Worm (Caenorhabditis elegans): ENCODE measurements around the gene F56F10.1.

Gene F56F10.1

DNA sequence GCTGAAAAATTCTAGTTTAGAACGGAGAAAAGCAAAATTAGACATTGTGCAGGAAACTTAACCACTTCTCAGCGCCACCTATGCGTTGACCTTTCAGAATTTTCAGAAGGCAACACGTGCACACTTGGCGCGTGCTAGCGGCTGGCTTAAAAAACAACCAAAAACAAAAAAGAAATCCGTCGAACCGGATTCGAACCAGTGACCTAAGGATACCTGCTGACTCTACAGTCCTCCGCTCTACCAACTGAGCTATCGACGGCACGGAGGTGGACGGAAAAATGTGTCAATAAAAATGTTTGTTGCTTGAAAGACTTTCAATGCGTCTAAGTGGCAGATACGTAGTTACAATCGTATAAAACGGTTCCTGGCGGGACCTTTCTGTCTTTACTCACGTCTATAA, 7.2 kb upstream of the F56F10.1 start (continued):
- no peak for TF ChIP-seq ceh-32 (tag; optimal IDR thresholded peaks at IDR 0.05; ENCODE audit: poor library complexity)

DNA sequence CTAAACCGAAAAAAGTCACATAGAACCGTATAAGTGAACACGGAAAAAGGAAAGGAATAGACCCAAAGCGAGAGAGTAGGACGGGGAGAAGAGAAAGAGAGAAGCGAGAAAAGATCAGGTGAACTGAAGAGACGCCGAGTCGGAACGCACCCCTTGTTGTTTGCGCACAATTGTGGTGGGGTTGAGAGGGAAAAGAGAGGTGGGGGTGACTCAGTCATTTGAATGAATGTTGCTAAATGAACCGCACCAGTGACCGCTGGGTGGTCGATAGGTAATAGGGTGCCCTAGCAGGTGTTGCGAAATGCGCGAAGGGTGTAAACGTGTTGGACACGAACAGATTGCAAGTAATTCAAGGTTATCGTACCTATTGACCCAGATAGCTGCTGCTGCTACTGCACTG, 1.4 kb upstream of the F56F10.1 start, which contains the start of gene lgl-1:
TSS of gene lgl-1 (minus strand) at position 70 of the 400 bp plus-strand sequence.
- TF ChIP-seq mep-1 (tag; optimal IDR thresholded peaks at IDR 0.05): peak; percentile 45
- no peak for TF ChIP-seq unc-39 (tag; optimal IDR thresholded peaks at IDR 0.05)
- peak; percentile 39 for TF ChIP-seq hlh-11 (tag; optimal IDR thresholded peaks at IDR 0.05)
- no peak for TF ChIP-seq nhr-25 (tag; optimal IDR thresholded peaks at IDR 0.05; ENCODE audit: borderline replicate concordance, insufficient read depth)
- TF ChIP-seq nhr-28 (tag; optimal IDR thresholded peaks at IDR 0.05): peak; percentile 52
- TF ChIP-seq ztf-11 (tag; optimal IDR thresholded peaks at IDR 0.05): no peak
- TF ChIP-seq nhr-6 (tag; optimal IDR thresholded peaks at IDR 0.05): peak; percentile 68
- no peak for TF ChIP-seq lin-1 (GFP tag; IDR thresholded peaks at IDR 0.05)
- no peak for TF ChIP-seq skn-1 (tag; optimal IDR thresholded peaks at IDR 0.05)
- peak; percentile 47 for TF ChIP-seq hlh-30 (tag; optimal IDR thresholded peaks at IDR 0.05; ENCODE audit: insufficient read depth)
- TF ChIP-seq unc-130 (GFP tag; optimal IDR thresholded peaks at IDR 0.05): no peak
- TF ChIP-seq T26A8.4 (GFP tag; IDR thresholded peaks at IDR 0.05): 0 out of 2 replicates have a peak, but pooled peaks have one; percentile 31
- peak; percentile 58 for TF ChIP-seq aha-1 (tag)
- no peak for TF ChIP-seq D1046.2 (GFP tag; IDR thresholded peaks at IDR 0.05)
- TF ChIP-seq mxl-3 (GFP tag; optimal IDR thresholded peaks at IDR 0.05): peak; percentile 45
- peak; percentile 54 for TF ChIP-seq mes-2 (tag; optimal IDR thresholded peaks at IDR 0.05; ENCODE audit: poor library complexity, severe bottlenecking)
- TF ChIP-seq dmd-6 (GFP tag; IDR thresholded peaks at IDR 0.05): no peak
- TF ChIP-seq fkh-10 (GFP tag; optimal IDR thresholded peaks at IDR 0.05): no peak
- no peak for TF ChIP-seq R02D3.7 (tag; optimal IDR thresholded peaks at IDR 0.05)
- no peak for TF ChIP-seq pha-4 (GFP tag; IDR thresholded peaks at IDR 0.05)
- peak; percentile 23 for TF ChIP-seq pha-4 (tag; optimal IDR thresholded peaks at IDR 0.05)
- no peak for TF ChIP-seq mxl-2 (GFP tag; conservative IDR thresholded peaks at IDR 0.05)
- no peak for TF ChIP-seq Y5F2A.4 (GFP tag; optimal IDR thresholded peaks at IDR 0.05)
- peak; percentile 24 for TF ChIP-seq rbr-2 (tag; optimal IDR thresholded peaks at IDR 0.05)
- TF ChIP-seq tra-1 (GFP tag; IDR thresholded peaks at IDR 0.05): no peak
- peak; percentile 37; the same call in 1 of the 2 replicates for TF ChIP-seq set-16 (GFP tag; IDR thresholded peaks at IDR 0.05)
- TF ChIP-seq dve-1 (tag; optimal IDR thresholded peaks at IDR 0.05; ENCODE audit: insufficient read depth): peak; percentile 33
- TF ChIP-seq daf-16 (GFP tag; optimal IDR thresholded peaks at IDR 0.05): no peak
- TF ChIP-seq daf-16 (tag; optimal IDR thresholded peaks at IDR 0.05): peak; percentile 75
- TF ChIP-seq egl-43 (GFP tag; IDR thresholded peaks at IDR 0.05): peak; percentile 58; the same call in 1 of the 2 replicates
- no peak for TF ChIP-seq F49E8.2 (tag; optimal IDR thresholded peaks at IDR 0.05; ENCODE audit: borderline replicate concordance)
- peak; percentile 72 for TF ChIP-seq hmg-1.1 (GFP tag; IDR thresholded peaks at IDR 0.05)
- TF ChIP-seq egl-27 (tag; optimal IDR thresholded peaks at IDR 0.05): no peak
- no peak for TF ChIP-seq duxl-1 (tag; optimal IDR thresholded peaks at IDR 0.05; ENCODE audit: poor library complexity)
- TF ChIP-seq nhr-111 (GFP tag; optimal IDR thresholded peaks at IDR 0.05): no peak
- TF ChIP-seq spr-1 (tag; optimal IDR thresholded peaks at IDR 0.05): no peak

DNA sequence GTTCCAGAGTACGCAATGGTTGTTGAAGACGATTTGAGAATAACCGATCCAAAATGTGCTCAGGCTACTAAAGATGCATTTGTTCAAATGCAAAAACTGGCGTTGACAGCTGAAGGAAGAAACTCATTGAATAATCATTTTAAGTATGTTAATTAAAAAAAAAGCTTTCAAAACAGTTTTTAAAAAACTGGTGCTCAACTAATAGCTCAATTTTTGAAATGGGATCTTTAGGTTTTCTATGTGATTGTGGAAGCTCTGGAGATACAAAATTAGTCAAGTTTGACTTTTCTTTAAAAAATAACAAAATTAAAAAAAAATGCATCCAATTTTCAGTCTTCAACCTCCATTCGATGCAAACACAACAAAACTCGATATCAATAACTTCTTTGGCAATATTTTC, 1.2 kb downstream of the F56F10.1 start:
- TF ChIP-seq madf-5 (GFP tag; IDR thresholded peaks at IDR 0.05) (no peak), unc-62 (GFP tag; optimal IDR thresholded peaks at IDR 0.05 in 1 of 2) (peak in 1 of 2 experiments; percentile 95), unc-62 (tag; optimal IDR thresholded peaks at IDR 0.05) (no peak)

All from whole organism, L4 larva.